Worm (Caenorhabditis elegans): ENCODE measurements around the gene ZK105.8.

DNA sequence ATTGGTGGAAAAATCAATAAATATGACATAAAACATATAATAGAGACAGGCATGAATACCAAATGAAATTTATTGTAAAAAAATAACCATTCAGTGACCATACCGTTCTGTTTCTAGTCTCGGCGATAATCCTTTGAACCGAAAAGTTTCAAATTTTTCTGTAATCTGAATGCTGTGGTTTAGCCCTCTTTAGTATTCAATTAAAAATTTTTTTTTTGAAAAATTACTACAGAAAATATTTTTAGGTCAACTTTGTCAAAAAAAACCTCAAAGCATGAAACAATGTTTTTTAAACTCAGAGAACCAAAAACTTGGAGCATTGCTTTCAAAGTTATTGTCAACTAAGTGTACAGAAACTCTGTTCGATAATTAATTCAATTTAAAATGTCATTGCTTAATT lies 15.8 kb upstream of the ZK105.8 start, which contains the start of gene ZK105.11:
- TF ChIP-seq F55B11.4 (tag; optimal IDR thresholded peaks at IDR 0.05; ENCODE audit: borderline replicate concordance, insufficient read depth), result no peak
- TF ChIP-seq ccch-3 (GFP tag; optimal IDR thresholded peaks at IDR 0.05), result no peak
- no peak for TF ChIP-seq pha-4 (tag; optimal IDR thresholded peaks at IDR 0.05)
- no peak for TF ChIP-seq die-1 (tag; optimal IDR thresholded peaks at IDR 0.05)
